Fruit fly (Drosophila melanogaster) whole organism, embryonic: ENCODE results near the gene CG31463.

Experiments
- CG10321 ChIP-seq: fragments of 200-800 bp; sonication (Bioruptor generic); IDR thresholded peaks from 2 replicates; pipeline ENCODE4 v1.3.6; 2022; ENCODE audit warnings: missing biosample characterization, missing genetic modification characterization
- CG11398 ChIP-seq: fragments of 200-800 bp; sonication (Bioruptor generic); optimal IDR thresholded peaks from 2 replicates; lab custom pipeline; 2016; ENCODE audit warnings: missing biosample characterization, missing genetic modification characterization
- CG12104 ChIP-seq: fragments of 200-800 bp; sonication (Bioruptor generic); optimal IDR thresholded peaks from 3 replicates; lab custom pipeline; 2016; ENCODE audit warnings: missing biosample characterization, missing genetic modification characterization
- CG12769 ChIP-seq: fragments of 200-800 bp; sonication (Bioruptor generic); optimal IDR thresholded peaks from 2 replicates; lab custom pipeline; 2019; ENCODE audit warnings: missing biosample characterization, mild to moderate bottlenecking, missing genetic modification characterization, moderate library complexity
- CG13123 ChIP-seq: fragments of 200-800 bp; sonication (Bioruptor generic); optimal IDR thresholded peaks from 2 replicates; lab custom pipeline; 2016; ENCODE audit warnings: missing biosample characterization, missing genetic modification characterization
- CG14441 ChIP-seq: fragments of 200-800 bp; sonication (Bioruptor generic); IDR thresholded peaks from 2 replicates; pipeline ENCODE4 v1.3.6; 2022; ENCODE audit warnings: missing biosample characterization, missing genetic modification characterization
- CG17568 ChIP-seq: fragments of 200-800 bp; sonication (Bioruptor generic); optimal IDR thresholded peaks from 2 replicates; lab custom pipeline; 2018; ENCODE audit warnings: missing biosample characterization, mild to moderate bottlenecking, missing genetic modification characterization, moderate library complexity
- CG17802 ChIP-seq: fragments of 200-800 bp; sonication (Bioruptor generic); optimal IDR thresholded peaks from 2 replicates; lab custom pipeline; 2018; ENCODE audit warnings: missing biosample characterization, mild to moderate bottlenecking, missing genetic modification characterization, moderate library complexity
- CG1792 ChIP-seq: fragments of 200-800 bp; sonication (Bioruptor generic); optimal IDR thresholded peaks from 2 replicates; lab custom pipeline; 2016; ENCODE audit warnings: missing biosample characterization, missing genetic modification characterization
- CG2712 ChIP-seq: fragments of 200-800 bp; optimal IDR thresholded peaks from 3 replicates; lab custom pipeline; 2019; ENCODE audit warnings: missing biosample characterization, mild to moderate bottlenecking, missing genetic modification characterization, moderate library complexity
- CG2875 ChIP-seq: fragments of 200-800 bp; sonication (Bioruptor generic); optimal IDR thresholded peaks from 2 replicates; lab custom pipeline; 2017; ENCODE audit warnings: missing biosample characterization, mild to moderate bottlenecking, missing genetic modification characterization, missing genetic modification reagents
- CG2889 ChIP-seq: fragments of 200-800 bp; sonication (Bioruptor generic); IDR thresholded peaks from 3 replicates; pipeline ENCODE4 v1.3.6; 2022; ENCODE audit warnings: missing biosample characterization, missing genetic modification characterization
- CG30020 ChIP-seq: fragments of 200-800 bp; optimal IDR thresholded peaks from 2 replicates; lab custom pipeline; 2019; ENCODE audit warnings: missing biosample characterization, mild to moderate bottlenecking, missing genetic modification characterization, moderate library complexity
- CG32532 ChIP-seq: fragments of 200-800 bp; sonication (Bioruptor generic); IDR thresholded peaks from 2 replicates; pipeline ENCODE4 v1.3.6; 2022; ENCODE audit warnings: missing biosample characterization, missing genetic modification characterization
- CG33557 ChIP-seq: fragments of 200-800 bp; sonication (Bioruptor generic); optimal IDR thresholded peaks from 2 replicates; lab custom pipeline; 2019; ENCODE audit warnings: missing biosample characterization, mild to moderate bottlenecking, missing genetic modification characterization, moderate library complexity
- CG4282 ChIP-seq: fragments of 200-800 bp; sonication (Bioruptor generic); optimal IDR thresholded peaks from 2 replicates; lab custom pipeline; 2016; ENCODE audit warnings: missing biosample characterization, missing genetic modification characterization
- CG5953 ChIP-seq: fragments of 200-800 bp; sonication (Bioruptor generic); IDR thresholded peaks from 2 replicates; pipeline ENCODE4 v1.3.6; 2022; ENCODE audit warnings: missing biosample characterization, missing genetic modification characterization
- CG6689 ChIP-seq: fragments of 200-800 bp; sonication (Bioruptor generic); IDR thresholded peaks from 2 replicates; pipeline ENCODE4 v1.3.6; 2022; ENCODE audit warnings: missing biosample characterization, missing genetic modification characterization
- CG8281 ChIP-seq: fragments of 200-800 bp; sonication (Bioruptor generic); optimal IDR thresholded peaks from 2 replicates; lab custom pipeline; 2018; ENCODE audit warnings: missing biosample characterization, mild to moderate bottlenecking, missing genetic modification characterization, moderate library complexity
- CG9609 ChIP-seq: fragments of 200-800 bp; sonication (Bioruptor generic); optimal IDR thresholded peaks from 3 replicates; lab custom pipeline; 2016; ENCODE audit warnings: missing biosample characterization, missing genetic modification characterization
- D ChIP-seq, 2 experiments: fragments of 200-800 bp in 1 of 2; fragments of >200 bp in 1 of 2; sonication (Bioruptor generic) in 1 of 2; optimal IDR thresholded peaks; 2 replicates in 1 of 2; 3 replicates in 1 of 2; lab custom pipeline; 2017; ENCODE audit warnings: mild to moderate bottlenecking in 1 of 2, missing biosample characterization in 1 of 2, missing genetic modification characterization in 1 of 2, missing genetic modification reagents in 1 of 2
- Dad ChIP-seq: fragments of 200-800 bp; sonication (Bioruptor generic); optimal IDR thresholded peaks from 3 replicates; lab custom pipeline; 2016; ENCODE audit warnings: missing biosample characterization, missing genetic modification characterization
- Dll ChIP-seq: fragments of 200-800 bp; sonication (Bioruptor generic); IDR thresholded peaks from 4 replicates; pipeline ENCODE4 v1.3.6; 2022; ENCODE audit warnings: missing biosample characterization, missing genetic modification characterization; ENCODE audit not compliant: partially characterized antibody
- E2f2 ChIP-seq: fragments of 200-800 bp; sonication (Bioruptor generic); IDR thresholded peaks from 2 replicates; pipeline ENCODE4 v1.3.6; 2022; ENCODE audit warnings: missing biosample characterization, missing genetic modification characterization
- Ets65A ChIP-seq: fragments of 200-800 bp; sonication (Bioruptor generic); peaks from one replicate; lab custom pipeline; 2016; ENCODE audit warnings: missing biosample characterization, missing genetic modification characterization
- HmgZ ChIP-seq: fragments of 200-800 bp; sonication (Bioruptor generic); optimal IDR thresholded peaks from 2 replicates; lab custom pipeline; 2018; ENCODE audit warnings: missing biosample characterization, mild to moderate bottlenecking, missing genetic modification characterization
- Mrtf ChIP-seq: fragments of 200-800 bp; sonication (Bioruptor generic); IDR thresholded peaks from 3 replicates; pipeline ENCODE4 v1.3.6; 2022; ENCODE audit warnings: missing biosample characterization, missing genetic modification characterization
- Oli ChIP-seq: fragments of 200-800 bp; sonication (Bioruptor generic); optimal IDR thresholded peaks from 2 replicates; lab custom pipeline; 2018; ENCODE audit warnings: missing biosample characterization, mild to moderate bottlenecking, missing genetic modification characterization, moderate library complexity
- Sox100B ChIP-seq: fragments of 200-800 bp; sonication (Bioruptor generic); optimal IDR thresholded peaks from 3 replicates; lab custom pipeline; 2018; ENCODE audit warnings: missing biosample characterization, mild to moderate bottlenecking, missing genetic modification characterization
- Spps ChIP-seq: fragments of 200-800 bp; sonication (Bioruptor generic); optimal IDR thresholded peaks from 2 replicates; lab custom pipeline; 2018; ENCODE audit warnings: missing biosample characterization, mild to moderate bottlenecking, missing genetic modification characterization
- Vsx1 ChIP-seq: fragments of 200-800 bp; sonication (Bioruptor generic); optimal IDR thresholded peaks from 2 replicates; lab custom pipeline; 2017; ENCODE audit warnings: missing biosample characterization, mild to moderate bottlenecking, missing genetic modification characterization, missing genetic modification reagents
- az2 ChIP-seq: fragments of 200-800 bp; sonication (Bioruptor generic); optimal IDR thresholded peaks from 3 replicates; lab custom pipeline; 2016; ENCODE audit warnings: missing biosample characterization, missing genetic modification characterization
- chif ChIP-seq, 2 experiments: fragments of 200-800 bp; sonication (Bioruptor generic); optimal IDR thresholded peaks; 3 replicates each; lab custom pipeline; 2016; ENCODE audit warnings: missing biosample characterization in 2 of 2, missing genetic modification characterization in 2 of 2
- chinmo ChIP-seq: fragments of 200-800 bp; sonication (Bioruptor generic); IDR thresholded peaks from 4 replicates; pipeline ENCODE4 v1.3.6; 2022; ENCODE audit warnings: missing biosample characterization, missing genetic modification characterization; ENCODE audit not compliant: partially characterized antibody
- corto ChIP-seq: fragments of 200-800 bp; sonication (Bioruptor generic); optimal IDR thresholded peaks from 2 replicates; lab custom pipeline; 2016; ENCODE audit warnings: missing biosample characterization, mild to moderate bottlenecking, missing genetic modification characterization, moderate library complexity
- da ChIP-seq: fragments of 200-800 bp; sonication (Bioruptor generic); optimal IDR thresholded peaks from 2 replicates; lab custom pipeline; 2016; ENCODE audit warnings: missing biosample characterization, missing genetic modification characterization
- ewg ChIP-seq: fragments of 200-800 bp; sonication (Bioruptor generic); optimal IDR thresholded peaks from 3 replicates; lab custom pipeline; 2017; ENCODE audit warnings: mild to moderate bottlenecking, missing biosample characterization, missing genetic modification reagents, missing genetic modification characterization
- fd64A ChIP-seq: fragments of 200-800 bp; sonication (Bioruptor generic); optimal IDR thresholded peaks from 3 replicates; lab custom pipeline; 2018; ENCODE audit warnings: missing biosample characterization, mild to moderate bottlenecking, missing genetic modification characterization
- gce ChIP-seq: fragments of 200-800 bp; sonication (Bioruptor generic); IDR thresholded peaks from 3 replicates; pipeline ENCODE4 v1.3.6; 2022; ENCODE audit warnings: missing biosample characterization, missing genetic modification characterization
- gcm ChIP-seq: fragments of 200-800 bp; sonication (Bioruptor generic); optimal IDR thresholded peaks from 2 replicates; lab custom pipeline; 2019; ENCODE audit warnings: missing biosample characterization, mild to moderate bottlenecking, missing genetic modification characterization, moderate library complexity
- h ChIP-seq: fragments of >200 bp; optimal IDR thresholded peaks from 2 replicates; lab custom pipeline; 2017
- nmo ChIP-seq: fragments of 200-800 bp; sonication (Bioruptor generic); optimal IDR thresholded peaks from 2 replicates; lab custom pipeline; 2018; ENCODE audit warnings: missing biosample characterization, mild to moderate bottlenecking, missing genetic modification characterization, moderate library complexity
- phol ChIP-seq: fragments of 200-800 bp; sonication (Bioruptor generic); optimal IDR thresholded peaks from 3 replicates; lab custom pipeline; 2018; ENCODE audit warnings: missing biosample characterization, mild to moderate bottlenecking, missing genetic modification characterization, moderate library complexity
- pum ChIP-seq: fragments of 200-800 bp; sonication (Bioruptor generic); optimal IDR thresholded peaks from 2 replicates; lab custom pipeline; 2016; ENCODE audit warnings: missing biosample characterization, missing genetic modification characterization
- rib ChIP-seq: fragments of 200-800 bp; sonication (Bioruptor generic); IDR thresholded peaks from 2 replicates; pipeline ENCODE4 v1.3.6; 2022; ENCODE audit warnings: missing biosample characterization, missing genetic modification characterization
- run ChIP-seq: fragments of 200-800 bp; sonication (Bioruptor generic); optimal IDR thresholded peaks from 3 replicates; lab custom pipeline; 2018; ENCODE audit warnings: missing biosample characterization, mild to moderate bottlenecking, missing genetic modification characterization
- seq ChIP-seq: fragments of 200-800 bp; sonication (Bioruptor generic); IDR thresholded peaks from 2 replicates; pipeline ENCODE4 v1.3.6; 2022; ENCODE audit warnings: missing biosample characterization, missing genetic modification characterization
- sr ChIP-seq: fragments of 200-800 bp; sonication (Bioruptor generic); IDR thresholded peaks from 3 replicates; pipeline ENCODE4 v1.3.6; 2022; ENCODE audit warnings: missing biosample characterization, missing genetic modification characterization
- vnd ChIP-seq: fragments of 200-800 bp; sonication (Bioruptor generic); IDR thresholded peaks from 3 replicates; pipeline ENCODE4 v1.3.6; 2022; ENCODE audit warnings: missing biosample characterization, missing genetic modification characterization; ENCODE audit not compliant: partially characterized antibody

Gene CG31463

DNA sequence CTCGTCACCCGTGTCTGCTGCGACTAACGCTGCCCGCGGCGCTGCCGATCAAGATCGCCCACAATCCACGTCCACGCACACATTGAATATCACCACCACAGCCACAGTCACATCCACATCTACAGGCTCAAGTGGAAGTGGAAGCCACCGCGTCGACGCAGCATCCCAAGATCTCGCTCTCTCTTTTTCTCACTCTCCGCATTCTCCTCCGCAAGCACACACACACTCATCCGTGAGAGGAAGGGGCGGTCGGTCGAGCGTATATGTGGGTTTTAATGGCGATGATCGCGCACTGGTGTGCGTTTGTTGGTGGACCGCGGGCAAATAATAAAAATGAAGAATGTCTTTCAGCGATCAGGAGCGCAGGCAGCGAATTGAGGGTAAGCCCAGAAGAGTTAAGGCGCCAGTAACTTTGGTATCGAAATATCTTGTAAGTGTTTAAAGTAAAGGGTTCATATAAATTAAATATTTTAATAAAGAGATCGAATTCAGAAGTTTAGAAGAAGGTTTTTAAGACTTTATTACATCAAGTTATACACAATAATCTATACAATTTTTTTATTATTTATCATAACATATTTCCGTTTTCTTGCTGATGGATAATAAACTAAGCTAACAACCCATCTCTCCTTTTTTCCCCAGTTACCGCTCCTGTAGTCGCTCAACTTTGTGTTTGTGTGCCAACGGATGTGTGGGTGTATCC is 41.8 kb downstream of the CG31463 start, which contains the start of gene Poxm (continued):
- no peak for TF ChIP-seq CG4282 (GFP tag; lab: Kevin White, UChicago)
- TF ChIP-seq CG32532 (GFP tag; lab: Robert Waterston, UW), result peak; percentile 66
- TF ChIP-seq CG17568 (GFP tag; lab: Kevin White, UChicago), result peak; percentile 56
- TF ChIP-seq E2f2 (GFP tag; lab: Robert Waterston, UW), result peak; percentile 53; the same call in 1 of the 2 replicates
- TF ChIP-seq chif (GFP tag; optimal IDR thresholded peaks at IDR 0.05; lab: Kevin White, UChicago), result peak; percentile 37 to 75
- TF ChIP-seq CG14441 (GFP tag; lab: Robert Waterston, UW), result peak; percentile 86
- TF ChIP-seq CG33557 (GFP tag; lab: Kevin White, UChicago), result peak; percentile 88
- TF ChIP-seq CG12104 (GFP tag; lab: Kevin White, UChicago), result peak; percentile 87
- TF ChIP-seq gcm (GFP tag; lab: Kevin White, UChicago), result peak; percentile 86
- peak; percentile 18 for TF ChIP-seq CG1792 (GFP tag; lab: Kevin White, UChicago)
- TF ChIP-seq corto (GFP tag; lab: Kevin White, UChicago), result peak; percentile 0
- peak; percentile 86 for TF ChIP-seq ewg (GFP tag; lab: Kevin White, UChicago)
- TF ChIP-seq HmgZ (tag; lab: Kevin White, UChicago), result peak; percentile 38
- peak; percentile 7 for TF ChIP-seq CG9609 (GFP tag; lab: Kevin White, UChicago)
- peak; percentile 74 for TF ChIP-seq pum
- peak; percentile 96 for TF ChIP-seq CG2712 (tag; lab: Kevin White, UChicago)
- peak; percentile 77 for TF ChIP-seq run (tag; lab: Kevin White, UChicago)
- TF ChIP-seq Mrtf (GFP tag; lab: Robert Waterston, UW), result peak; percentile 85; the same call in 2 of the 3 replicates
- TF ChIP-seq Spps (tag; lab: Kevin White, UChicago), result peak; percentile 88
- TF ChIP-seq CG8281 (tag; lab: Kevin White, UChicago), result peak; percentile 75
- peak; percentile 85 for TF ChIP-seq CG2875 (GFP tag; lab: Kevin White, UChicago)
- 0 out of 3 replicates have a peak, but pooled peaks have one; percentile 51 for TF ChIP-seq CG2889 (GFP tag; lab: Robert Waterston, UW)
- TF ChIP-seq chinmo (GFP tag; lab: Robert Waterston, UW), result no peak
- peak; percentile 75 for TF ChIP-seq Dad
- peak; percentile 96 for TF ChIP-seq Sox100B (GFP tag; lab: Kevin White, UChicago)
- no peak for TF ChIP-seq da
- TF ChIP-seq gce (GFP tag; lab: Robert Waterston, UW), result peak; percentile 72; the same call in 2 of the 3 replicates
- peak; percentile 98 for TF ChIP-seq Ets65A (GFP tag; lab: Kevin White, UChicago)
- peak; percentile 98 for TF ChIP-seq nmo (GFP tag; lab: Kevin White, UChicago)
- TF ChIP-seq CG11398 (GFP tag; lab: Kevin White, UChicago), result no peak
- peak; percentile 95 for TF ChIP-seq Oli (tag; lab: Kevin White, UChicago)
- no peak for TF ChIP-seq vnd
- TF ChIP-seq az2, result peak; percentile 92
- peak; percentile 78 for TF ChIP-seq seq (GFP tag; lab: Robert Waterston, UW)
- peak; percentile 95 for TF ChIP-seq sr
- TF ChIP-seq fd64A (GFP tag; lab: Kevin White, UChicago), result no peak
- TF ChIP-seq Dll, result no peak
- peak; percentile 74 for TF ChIP-seq CG13123 (GFP tag; lab: Kevin White, UChicago)
- peak; percentile 97 for TF ChIP-seq phol (tag; lab: Kevin White, UChicago)
- TF ChIP-seq CG6689 (GFP tag; lab: Robert Waterston, UW), result peak; percentile 94
- TF ChIP-seq CG30020, result peak; percentile 78
- no peak for TF ChIP-seq rib (GFP tag; lab: Robert Waterston, UW)
- TF ChIP-seq D (optimal IDR thresholded peaks at IDR 0.05; lab: Kevin White, UChicago), result no peak
- peak; percentile 96 for TF ChIP-seq D (GFP tag; optimal IDR thresholded peaks at IDR 0.05; lab: Kevin White, UChicago)
- peak; percentile 4 for TF ChIP-seq CG12769 (tag; lab: Kevin White, UChicago)
- peak; percentile 64 for TF ChIP-seq CG17802 (tag; lab: Kevin White, UChicago)
- TF ChIP-seq CG10321, result 0 out of 2 replicates have a peak, but pooled peaks have one; percentile 28
- no peak for TF ChIP-seq h (lab: Kevin White, UChicago)
- 0 out of 2 replicates have a peak, but pooled peaks have one; percentile 42 for TF ChIP-seq CG5953 (GFP tag; lab: Robert Waterston, UW)
- peak; percentile 69 for TF ChIP-seq Vsx1 (GFP tag; lab: Kevin White, UChicago)
